Fruit fly (Drosophila melanogaster): ENCODE data around the gene CG32264.

dm6 chr3L:3665288-3666210, 140.7 kb downstream of the CG32264 start:
- TF ChIP-seq peb (GFP tag; IDR thresholded peaks at IDR 0.05) (0 out of 2 replicates have a peak, but pooled peaks have one; percentile 40), CG17385 (GFP tag; optimal IDR thresholded peaks at IDR 0.05) (peak; percentile 59), Opbp (GFP tag; IDR thresholded peaks at IDR 0.05; ENCODE audit: partially characterized antibody) (no peak)
